Worm (Caenorhabditis elegans) whole organism, midembryonic: Measurements from ENCODE around the gene spp-6.

Experiments used
- flt-1 ChIP-seq: fragments of 200-800 bp; sonication (Bioruptor generic); IDR thresholded peaks from 2 replicates; pipeline ENCODE4 v1.3.6; 2022; ENCODE audit warnings: missing genetic modification characterization, missing compliant biosample characterization
- klf-2 ChIP-seq: fragments of 200-800 bp; sonication (Bioruptor generic); conservative IDR thresholded peaks from 2 replicates; pipeline ENCODE4 v1.3.6; 2022; ENCODE audit warnings: missing genetic modification reagents, missing genetic modification characterization, missing compliant biosample characterization
- med-1 ChIP-seq: sonication (generic microtip); optimal IDR thresholded peaks from 2 replicates; lab custom pipeline; 2017; ENCODE audit warnings: missing genetic modification characterization, mild to moderate bottlenecking, missing compliant biosample characterization, antibody characterized with exemption, missing genetic modification reagents; ENCODE audit not compliant: insufficient read depth
- ref-1 ChIP-seq: fragments of 200-800 bp; sonication (Bioruptor generic); conservative IDR thresholded peaks from 2 replicates; pipeline ENCODE4 v1.3.6; 2022; ENCODE audit warnings: missing genetic modification reagents, missing genetic modification characterization, missing compliant biosample characterization
- ztf-29 ChIP-seq: fragments of 200-800 bp; sonication (Bioruptor generic); IDR thresholded peaks from 2 replicates; pipeline ENCODE4 v1.3.6; 2022; ENCODE audit warnings: missing genetic modification reagents, missing genetic modification characterization, missing compliant biosample characterization

DNA sequence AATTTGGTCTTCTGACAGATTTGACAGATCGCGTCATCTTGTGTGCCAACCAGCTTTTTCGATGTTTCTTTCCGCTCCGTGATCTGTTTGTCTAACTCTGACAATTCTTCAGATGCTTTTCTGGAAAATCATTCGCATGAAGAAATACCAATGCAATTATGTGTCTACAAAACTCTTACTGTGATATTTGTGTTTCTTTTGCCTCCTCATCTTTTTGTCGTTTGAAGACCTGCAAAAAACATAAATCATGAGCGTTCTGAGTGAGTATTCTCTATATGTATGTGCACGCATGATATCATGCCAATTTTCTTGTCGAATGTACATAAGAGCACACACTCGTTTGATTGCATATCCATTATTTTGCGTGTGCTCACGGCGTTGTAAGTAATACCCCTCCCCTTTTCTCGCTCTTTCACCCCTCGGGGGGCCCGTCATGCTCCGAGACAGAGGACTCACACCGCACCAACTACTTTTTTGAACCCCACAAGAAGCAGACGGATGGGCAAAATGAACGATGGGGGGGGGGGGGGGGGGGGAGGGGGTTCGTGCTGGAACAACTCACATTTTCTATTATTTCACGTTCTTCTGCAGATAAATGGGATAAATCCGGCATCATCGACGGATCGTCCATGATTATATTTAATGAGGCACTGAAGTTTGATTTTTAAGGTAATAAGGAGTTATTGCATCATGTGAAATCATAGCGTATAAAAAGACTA is 37.3 kb upstream of the spp-6 start, which contains the start of gene unc-10:
- TF ChIP-seq flt-1 (GFP tag; lab: Robert Waterston, UW) (no peak), ztf-29 (GFP tag; lab: Robert Waterston, UW) (no peak), klf-2 (GFP tag; lab: Robert Waterston, UW) (no peak), ref-1 (GFP tag; lab: Robert Waterston, UW) (no peak), med-1 (GFP tag; lab: Kevin White, UChicago) (no peak)
